Worm (Caenorhabditis elegans) whole organism, L2 larva: ENCODE results near the gene Y105C5A.26.
"Not testable (repeated sequence)": the region's sequence is repeated elsewhere in the genome, so short reads cannot be mapped to it uniquely, and the experiment has no call there.

Source experiments
- C34F6.9 ChIP-seq: fragments of 150-350 bp; optimal IDR thresholded peaks from 2 replicates; lab custom pipeline; 2014; ENCODE audit warnings: missing biosample characterization, missing genetic modification characterization
- F13H6.1 ChIP-seq: sonication (generic microtip); optimal IDR thresholded peaks from 2 replicates; lab custom pipeline; 2016; ENCODE audit warnings: missing genetic modification characterization, missing compliant biosample characterization
- R02D3.7 ChIP-seq: fragments of 150-350 bp; optimal IDR thresholded peaks from 2 replicates; lab custom pipeline; 2014; ENCODE audit warnings: missing biosample characterization, missing genetic modification characterization
- alr-1 ChIP-seq: fragments of 150-350 bp; optimal IDR thresholded peaks from 2 replicates; lab custom pipeline; 2014; ENCODE audit warnings: missing biosample characterization, missing genetic modification characterization
- aly-2 ChIP-seq: fragments of 150-350 bp; optimal IDR thresholded peaks from 2 replicates; lab custom pipeline; 2014; ENCODE audit warnings: missing biosample characterization, missing genetic modification characterization
- ama-1 ChIP-seq: fragments of 150-350 bp; optimal IDR thresholded peaks from 2 replicates; lab custom pipeline; 2018; ENCODE audit warnings: inconsistent platforms
- blmp-1 ChIP-seq: sonication (generic microtip); optimal IDR thresholded peaks from 2 replicates; lab custom pipeline; 2017; ENCODE audit warnings: missing genetic modification characterization, mild to moderate bottlenecking, missing compliant biosample characterization, antibody characterized with exemption, moderate library complexity; ENCODE audit not compliant: insufficient read depth
- ceh-16 ChIP-seq: fragments of 150-350 bp; optimal IDR thresholded peaks from 2 replicates; lab custom pipeline; 2014; ENCODE audit warnings: missing biosample characterization, missing genetic modification characterization
- ceh-82 ChIP-seq: fragments of 150-350 bp; optimal IDR thresholded peaks from 2 replicates; lab custom pipeline; 2014; ENCODE audit warnings: missing biosample characterization, missing genetic modification characterization
- crh-2 ChIP-seq: sonication (generic microtip); optimal IDR thresholded peaks from 2 replicates; lab custom pipeline; 2017; ENCODE audit warnings: missing biosample characterization, missing genetic modification characterization
- dmd-4 ChIP-seq: sonication (generic microtip); optimal IDR thresholded peaks from 2 replicates; lab custom pipeline; 2017; ENCODE audit warnings: missing biosample characterization, missing genetic modification characterization
- egl-27 ChIP-seq: sonication (generic microtip); optimal IDR thresholded peaks from 3 replicates; lab custom pipeline; 2017; ENCODE audit warnings: missing biosample characterization, missing genetic modification reagents, missing genetic modification characterization
- fos-1 ChIP-seq: fragments of 150-350 bp; optimal IDR thresholded peaks from 2 replicates; lab custom pipeline; 2014; ENCODE audit warnings: missing biosample characterization, missing genetic modification characterization
- gmeb-1 ChIP-seq: fragments of 150-350 bp; optimal IDR thresholded peaks from 2 replicates; lab custom pipeline; 2014; ENCODE audit warnings: missing biosample characterization, missing genetic modification characterization
- lin-11 ChIP-seq: fragments of 150-350 bp; sonication (generic microtip); optimal IDR thresholded peaks from 2 replicates; lab custom pipeline; 2014; ENCODE audit warnings: missing biosample characterization, missing genetic modification characterization, inconsistent platforms, mixed read lengths
- lin-13 ChIP-seq: fragments of 150-350 bp; optimal IDR thresholded peaks from 2 replicates; lab custom pipeline; 2014; ENCODE audit warnings: missing biosample characterization, missing genetic modification reagents, missing genetic modification characterization
- lin-39 ChIP-seq: fragments of 150-350 bp; optimal IDR thresholded peaks from 2 replicates; lab custom pipeline; 2014; ENCODE audit warnings: missing biosample characterization, missing genetic modification reagents, missing genetic modification characterization
- lsy-2 ChIP-seq, 2 experiments: fragments of 150-350 bp in 1 of 2; sonication (generic microtip) in 1 of 2; optimal IDR thresholded peaks; 2 replicates each; lab custom pipeline; 2014 to 2017; ENCODE audit warnings: missing biosample characterization in 2 of 2, missing genetic modification characterization in 2 of 2
- mab-5 ChIP-seq: fragments of 150-350 bp; optimal IDR thresholded peaks from 2 replicates; lab custom pipeline; 2014; ENCODE audit warnings: missing biosample characterization, missing genetic modification characterization
- mbf-1 ChIP-seq: sonication (generic microtip); optimal IDR thresholded peaks from 2 replicates; lab custom pipeline; 2017; ENCODE audit warnings: missing biosample characterization, missing genetic modification characterization
- mdl-1 ChIP-seq, 2 experiments: fragments of 150-350 bp in 1 of 2; sonication (generic microtip) in 1 of 2; optimal IDR thresholded peaks; 2 replicates each; lab custom pipeline; 2017; ENCODE audit warnings: missing biosample characterization in 2 of 2, missing genetic modification characterization in 2 of 2
- nhr-10 ChIP-seq: sonication (generic microtip); optimal IDR thresholded peaks from 2 replicates; lab custom pipeline; 2017; ENCODE audit warnings: missing biosample characterization, missing genetic modification characterization
- nhr-11 ChIP-seq: fragments of 150-350 bp; optimal IDR thresholded peaks from 2 replicates; lab custom pipeline; 2014; ENCODE audit warnings: missing biosample characterization, missing genetic modification characterization
- nhr-129 ChIP-seq: fragments of 150-350 bp; optimal IDR thresholded peaks from 2 replicates; lab custom pipeline; 2014; ENCODE audit warnings: missing biosample characterization, missing genetic modification characterization
- nhr-23 ChIP-seq: fragments of 150-350 bp; optimal IDR thresholded peaks from 2 replicates; lab custom pipeline; 2014; ENCODE audit warnings: missing biosample characterization, missing genetic modification reagents, missing genetic modification characterization
- nhr-237 ChIP-seq: fragments of 150-350 bp; optimal IDR thresholded peaks from 2 replicates; lab custom pipeline; 2014; ENCODE audit warnings: missing biosample characterization, missing genetic modification characterization
- nhr-25 ChIP-seq: fragments of 150-350 bp; sonication (generic microtip); optimal IDR thresholded peaks from 3 replicates; lab custom pipeline; 2014; ENCODE audit warnings: missing biosample characterization, missing genetic modification characterization
- nhr-6 ChIP-seq: fragments of 150-350 bp; optimal IDR thresholded peaks from 2 replicates; lab custom pipeline; 2014; ENCODE audit warnings: missing biosample characterization, missing genetic modification characterization
- peb-1 ChIP-seq: fragments of 150-350 bp; optimal IDR thresholded peaks from 2 replicates; lab custom pipeline; 2014; ENCODE audit warnings: missing biosample characterization, missing genetic modification characterization
- sem-4 ChIP-seq: fragments of 150-350 bp; optimal IDR thresholded peaks from 2 replicates; lab custom pipeline; 2014; ENCODE audit warnings: missing biosample characterization, missing genetic modification reagents, missing genetic modification characterization
- skn-1 ChIP-seq: sonication (generic microtip); optimal IDR thresholded peaks from 2 replicates; lab custom pipeline; 2017; ENCODE audit warnings: missing biosample characterization, missing genetic modification characterization
- sma-3 ChIP-seq: sonication (generic microtip); optimal IDR thresholded peaks from 2 replicates; lab custom pipeline; 2016; ENCODE audit warnings: missing genetic modification reagents, missing genetic modification characterization, missing compliant biosample characterization
- sma-9 ChIP-seq, 2 experiments: fragments of 150-350 bp in 1 of 2; sonication (generic microtip) in 1 of 2; optimal IDR thresholded peaks; 2 replicates each; lab custom pipeline; 2014 to 2016; ENCODE audit warnings: missing genetic modification characterization in 2 of 2, mild to moderate bottlenecking in 1 of 2, missing biosample characterization in 1 of 2, missing compliant biosample characterization in 1 of 2, missing genetic modification reagents in 1 of 2, moderate library complexity in 1 of 2
- snpc-4 ChIP-seq: fragments of 150-350 bp; optimal IDR thresholded peaks from 2 replicates; lab custom pipeline; 2014; ENCODE audit warnings: missing biosample characterization, missing genetic modification characterization
- unc-39 ChIP-seq: fragments of 150-350 bp; optimal IDR thresholded peaks from 2 replicates; lab custom pipeline; 2014; ENCODE audit warnings: missing biosample characterization, missing genetic modification characterization
- unc-55 ChIP-seq: fragments of 150-350 bp; sonication (generic microtip); optimal IDR thresholded peaks from 3 replicates; lab custom pipeline; 2014; ENCODE audit warnings: missing biosample characterization, missing genetic modification reagents, missing genetic modification characterization
- unc-62 ChIP-seq: fragments of 150-350 bp; optimal IDR thresholded peaks from 2 replicates; lab custom pipeline; 2014; ENCODE audit warnings: missing biosample characterization, missing genetic modification reagents, missing genetic modification characterization
- zag-1 ChIP-seq: fragments of 150-350 bp; optimal IDR thresholded peaks from 2 replicates; lab custom pipeline; 2014; ENCODE audit warnings: missing biosample characterization, missing genetic modification characterization
- ztf-1 ChIP-seq: fragments of 200-800 bp; sonication (Bioruptor generic); conservative IDR thresholded peaks from 2 replicates; pipeline ENCODE4 v1.3.6; 2022; ENCODE audit warnings: missing genetic modification characterization, missing compliant biosample characterization
- ztf-4 ChIP-seq: fragments of 150-350 bp; optimal IDR thresholded peaks from 2 replicates; lab custom pipeline; 2014; ENCODE audit warnings: missing biosample characterization, missing genetic modification characterization

Gene Y105C5A.26

DNA sequence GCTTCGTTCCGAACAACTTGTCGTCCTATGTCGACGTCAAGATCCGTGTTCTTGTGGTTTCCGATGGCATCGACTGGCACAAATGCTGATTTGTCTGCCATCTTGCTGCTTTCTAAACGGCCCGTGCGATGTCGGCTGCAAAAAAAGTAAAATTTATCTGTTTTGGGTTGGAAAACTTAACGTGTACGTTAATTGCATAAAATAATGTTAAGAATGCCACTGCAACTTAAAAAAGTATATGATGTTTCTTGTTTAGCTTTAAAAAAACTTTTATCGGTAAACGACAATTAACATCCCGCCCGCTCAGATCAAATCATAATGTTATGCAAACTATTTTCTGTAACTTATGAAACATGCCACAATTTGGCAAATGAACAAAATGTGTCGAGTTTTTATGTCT lies at the start of gene Y105C5A.26:
Y105C5A.26 (minus strand) TSS at position 101 of the 400 bp plus-strand sequence.
- TF ChIP-seq nhr-11, nhr-10, skn-1 (tag; lab: Kevin White, UChicago): not testable (repeated sequence)

DNA sequence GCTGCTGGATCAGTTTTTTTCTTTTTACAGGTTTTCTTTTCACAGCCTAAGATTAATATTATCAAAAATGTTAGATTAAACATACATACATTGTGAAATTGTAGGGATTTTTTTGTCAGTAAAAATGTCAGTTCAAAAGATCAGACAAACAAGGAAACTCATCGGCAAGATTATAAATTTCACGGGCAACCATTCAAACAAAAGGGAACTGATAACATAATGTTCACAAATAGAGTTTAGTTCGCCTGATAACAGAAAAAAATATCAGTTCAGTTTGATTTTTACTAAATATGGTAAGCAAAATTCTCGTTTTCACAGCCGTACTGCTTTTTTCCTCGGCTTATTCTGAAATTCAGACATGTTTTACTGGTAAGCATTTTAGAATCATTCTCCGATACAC lies 44.8 kb upstream of the Y105C5A.26 start:
- TF ChIP-seq nhr-237 (tag; lab: Kevin White, UChicago) (no peak), nhr-10 (tag; lab: Kevin White, UChicago) (no peak), lin-13 (no peak), fos-1 (peak; percentile 93)
- TF ChIP-seq, all 48 proteins: peak for 1

DNA sequence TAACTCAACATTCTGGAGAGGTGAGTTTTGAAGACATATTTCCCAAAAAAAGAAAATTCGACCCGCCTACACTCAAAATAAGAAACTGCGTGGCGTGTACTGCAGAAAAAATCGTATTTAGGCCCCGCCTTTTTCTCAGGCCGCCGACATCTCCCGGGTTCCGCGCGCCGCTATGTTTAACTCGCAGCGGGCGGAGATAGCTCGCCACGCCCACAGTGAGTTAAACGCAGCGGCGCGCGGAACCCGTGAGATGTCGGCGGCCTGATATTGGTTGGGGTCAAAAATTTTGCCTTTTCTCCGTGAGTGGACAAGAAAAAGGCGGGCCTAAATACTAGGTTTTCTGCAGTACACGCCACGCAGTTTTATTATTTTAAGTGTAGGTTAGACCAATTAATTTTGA lies 37.1 kb upstream of the Y105C5A.26 start:
- no peak for TF ChIP-seq ztf-1 (GFP tag; lab: Robert Waterston, UW)
- no peak for TF ChIP-seq skn-1 (tag; lab: Kevin White, UChicago)
- TF ChIP-seq C34F6.9 (tag; lab: Kevin White, UChicago) = no peak
- TF ChIP-seq egl-27 (tag; lab: Kevin White, UChicago) = no peak
- TF ChIP-seq, all 48 proteins: peak for 0

- TF ChIP-seq sma-3 (GFP tag; lab: Kevin White, UChicago) (peak; percentile 17), gmeb-1 (tag; lab: Kevin White, UChicago) (peak; percentile 24), fos-1 (peak; percentile 46), nhr-23 (tag; lab: Kevin White, UChicago) (no peak), lin-11 (tag; lab: Kevin White, UChicago) (no peak), mab-5 (tag; lab: Kevin White, UChicago) (peak; percentile 37), crh-2 (tag; lab: Kevin White, UChicago) (peak; percentile 33)
Observed at ce11 chrIV:15701962-15702361, 20.6 kb upstream of the Y105C5A.26 start.

ce11 chrIV:15701459-15701858 lies 20.1 kb upstream of the Y105C5A.26 start:
- TF ChIP-seq R02D3.7 (tag; lab: Kevin White, UChicago) = no peak
- no peak for TF ChIP-seq ama-1
- TF ChIP-seq aly-2 (tag; lab: Kevin White, UChicago) = no peak
- no peak for TF ChIP-seq fos-1
- TF ChIP-seq ztf-1 (GFP tag; lab: Robert Waterston, UW) = no peak
- no peak for TF ChIP-seq alr-1 (tag; lab: Kevin White, UChicago)
- no peak for TF ChIP-seq blmp-1
- TF ChIP-seq mab-5 (tag; lab: Kevin White, UChicago) = no peak
- TF ChIP-seq ceh-16 (tag; lab: Kevin White, UChicago) = no peak
- TF ChIP-seq C34F6.9 (tag; lab: Kevin White, UChicago) = no peak
- TF ChIP-seq nhr-129 (tag; lab: Kevin White, UChicago) = no peak
- no peak for TF ChIP-seq sem-4 (tag; lab: Kevin White, UChicago)
- no peak for TF ChIP-seq lin-39
- no peak for TF ChIP-seq egl-27 (tag; lab: Kevin White, UChicago)
- TF ChIP-seq unc-55 (GFP tag; lab: Kevin White, UChicago) = no peak

ce11 chrIV:15696786-15697185 lies 15.4 kb upstream of the Y105C5A.26 start:
- TF ChIP-seq aly-2 (tag; lab: Kevin White, UChicago) (no peak), lin-13 (peak; percentile 59), zag-1 (tag; lab: Kevin White, UChicago) (peak; percentile 94), ztf-4 (tag; lab: Kevin White, UChicago) (peak; percentile 63), mab-5 (tag; lab: Kevin White, UChicago) (peak; percentile 79), unc-62 (GFP tag; lab: Kevin White, UChicago) (no peak), lsy-2 (tag; optimal IDR thresholded peaks at IDR 0.05; lab: Kevin White, UChicago) (peak; percentile 54 to 84), mbf-1 (tag; lab: Kevin White, UChicago) (no peak), crh-2 (tag; lab: Kevin White, UChicago) (peak; percentile 78), F13H6.1 (tag; lab: Kevin White, UChicago) (peak; percentile 75), egl-27 (tag; lab: Kevin White, UChicago) (peak; percentile 73), nhr-25 (tag; lab: Kevin White, UChicago) (no peak), R02D3.7 (tag; lab: Kevin White, UChicago) (no peak), sma-9 (GFP tag; optimal IDR thresholded peaks at IDR 0.05; lab: Kevin White, UChicago) (peak; percentile 58), sma-9 (tag; optimal IDR thresholded peaks at IDR 0.05; lab: Kevin White, UChicago) (no peak), unc-39 (tag; lab: Kevin White, UChicago) (no peak), sem-4 (tag; lab: Kevin White, UChicago) (peak; percentile 67), snpc-4 (tag; lab: Kevin White, UChicago) (peak; percentile 36), fos-1 (peak; percentile 29), unc-55 (GFP tag; lab: Kevin White, UChicago) (peak; percentile 86), ceh-82 (peak; percentile 60), nhr-11 (tag; lab: Kevin White, UChicago) (no peak), dmd-4 (tag; lab: Kevin White, UChicago) (no peak), mdl-1 (tag; optimal IDR thresholded peaks at IDR 0.05; lab: Kevin White, UChicago) (peak; percentile 38 to 92), C34F6.9 (tag; lab: Kevin White, UChicago) (peak; percentile 93), lin-11 (tag; lab: Kevin White, UChicago) (peak; percentile 32), nhr-6 (tag; lab: Kevin White, UChicago) (peak; percentile 29), alr-1 (tag; lab: Kevin White, UChicago) (no peak), peb-1 (tag; lab: Kevin White, UChicago) (no peak), ama-1 (peak; percentile 6)
